Fruit fly (Drosophila melanogaster) whole organism, embryonic: ENCODE measurements around the gene Lztr1.

Experiments used
- ATbp ChIP-seq: fragments of 200-800 bp; sonication (Bioruptor generic); optimal IDR thresholded peaks from 2 replicates; lab custom pipeline; 2017; ENCODE audit warnings: missing biosample characterization, mild to moderate bottlenecking, missing genetic modification characterization, missing genetic modification reagents
- Bdp1 ChIP-seq: fragments of 200-800 bp; sonication (Bioruptor generic); optimal IDR thresholded peaks from 3 replicates; lab custom pipeline; 2016; ENCODE audit warnings: missing biosample characterization, missing genetic modification characterization
- CG10321 ChIP-seq: fragments of 200-800 bp; sonication (Bioruptor generic); IDR thresholded peaks from 2 replicates; pipeline ENCODE4 v1.3.6; 2022; ENCODE audit warnings: missing biosample characterization, missing genetic modification characterization
- CG10543 ChIP-seq: fragments of 200-800 bp; sonication (Bioruptor generic); optimal IDR thresholded peaks from 3 replicates; lab custom pipeline; 2017; ENCODE audit warnings: missing biosample characterization, mild to moderate bottlenecking, missing genetic modification characterization, moderate library complexity
- CG11504 ChIP-seq: fragments of 200-800 bp; sonication (Bioruptor generic); optimal IDR thresholded peaks from 3 replicates; lab custom pipeline; 2019; ENCODE audit warnings: missing biosample characterization, mild to moderate bottlenecking, missing genetic modification characterization, moderate library complexity
- CG11695 ChIP-seq: fragments of 200-800 bp; sonication (Bioruptor generic); IDR thresholded peaks from 3 replicates; pipeline ENCODE4 v1.3.6; 2022; ENCODE audit warnings: missing biosample characterization, missing genetic modification characterization
- CG11723 ChIP-seq: fragments of 200-800 bp; sonication (Bioruptor generic); optimal IDR thresholded peaks from 2 replicates; lab custom pipeline; 2017; ENCODE audit warnings: missing biosample characterization, mild to moderate bottlenecking, missing genetic modification characterization
- CG12155 ChIP-seq: fragments of 200-800 bp; sonication (Bioruptor generic); optimal IDR thresholded peaks from 3 replicates; lab custom pipeline; 2016; ENCODE audit warnings: missing biosample characterization, missing genetic modification characterization
- CG1647 ChIP-seq: fragments of 200-800 bp; sonication (Bioruptor generic); optimal IDR thresholded peaks from 3 replicates; lab custom pipeline; 2016; ENCODE audit warnings: missing biosample characterization, missing genetic modification characterization
- CG18619 ChIP-seq: fragments of 200-800 bp; sonication (Bioruptor generic); optimal IDR thresholded peaks from 3 replicates; lab custom pipeline; 2017; ENCODE audit warnings: missing biosample characterization, mild to moderate bottlenecking, missing genetic modification characterization
- CG31224 ChIP-seq: fragments of 200-800 bp; sonication (Bioruptor generic); IDR thresholded peaks from 2 replicates; pipeline ENCODE4 v1.3.6; 2022; ENCODE audit warnings: missing biosample characterization, missing genetic modification characterization
- CG32532 ChIP-seq: fragments of 200-800 bp; sonication (Bioruptor generic); IDR thresholded peaks from 2 replicates; pipeline ENCODE4 v1.3.6; 2022; ENCODE audit warnings: missing biosample characterization, missing genetic modification characterization
- CG32767 ChIP-seq: fragments of 200-800 bp; sonication (Bioruptor generic); IDR thresholded peaks from 2 replicates; pipeline ENCODE4 v1.3.6; 2022; ENCODE audit warnings: missing biosample characterization, missing genetic modification characterization
- CG32772 ChIP-seq: fragments of 200-800 bp; sonication (Bioruptor generic); IDR thresholded peaks from 2 replicates; pipeline ENCODE4 v1.3.6; 2022; ENCODE audit warnings: missing biosample characterization, missing genetic modification characterization
- CG3407 ChIP-seq: fragments of 200-800 bp; sonication (Bioruptor generic); optimal IDR thresholded peaks from 2 replicates; lab custom pipeline; 2018; ENCODE audit warnings: missing biosample characterization, mild to moderate bottlenecking, missing genetic modification characterization
- CG43689 ChIP-seq: fragments of 200-800 bp; sonication (Bioruptor generic); IDR thresholded peaks from 2 replicates; pipeline ENCODE4 v1.3.6; 2022; ENCODE audit warnings: missing biosample characterization, missing genetic modification characterization
- CG8924 ChIP-seq: fragments of 200-800 bp; optimal IDR thresholded peaks from 3 replicates; lab custom pipeline; 2019; ENCODE audit warnings: missing biosample characterization, mild to moderate bottlenecking, missing genetic modification characterization, moderate library complexity
- Dbx ChIP-seq: fragments of 200-800 bp; sonication (Bioruptor generic); IDR thresholded peaks from 3 replicates; pipeline ENCODE4 v1.3.6; 2022; ENCODE audit warnings: missing biosample characterization, missing genetic modification characterization
- Dip2 ChIP-seq: fragments of 200-800 bp; sonication (Bioruptor generic); IDR thresholded peaks from 2 replicates; pipeline ENCODE4 v1.3.6; 2022; ENCODE audit warnings: missing biosample characterization, missing genetic modification characterization
- Dip3 ChIP-seq: fragments of 200-800 bp; sonication (Bioruptor generic); optimal IDR thresholded peaks from 3 replicates; lab custom pipeline; 2016; ENCODE audit warnings: missing biosample characterization, missing genetic modification characterization
- Fer1 ChIP-seq: fragments of 200-800 bp; sonication (Bioruptor generic); optimal IDR thresholded peaks from 2 replicates; lab custom pipeline; 2017; ENCODE audit warnings: missing biosample characterization, mild to moderate bottlenecking, missing genetic modification characterization
- HLH3B ChIP-seq: fragments of 200-800 bp; sonication (Bioruptor generic); IDR thresholded peaks from 2 replicates; pipeline ENCODE4 v1.3.6; 2022; ENCODE audit warnings: missing biosample characterization, missing genetic modification characterization
- HLH54F ChIP-seq: fragments of 200-800 bp; sonication (Bioruptor generic); optimal IDR thresholded peaks from 3 replicates; lab custom pipeline; 2016; ENCODE audit warnings: missing biosample characterization, missing genetic modification characterization
- Max ChIP-seq: fragments of 200-800 bp; sonication (Bioruptor generic); optimal IDR thresholded peaks from 2 replicates; lab custom pipeline; 2016; ENCODE audit warnings: missing biosample characterization, mild to moderate bottlenecking, missing genetic modification characterization
- NfI ChIP-seq: fragments of 200-800 bp; sonication (Bioruptor generic); optimal IDR thresholded peaks from 3 replicates; lab custom pipeline; 2018; ENCODE audit warnings: missing biosample characterization, mild to moderate bottlenecking, missing genetic modification characterization, moderate library complexity
- Pdp1 ChIP-seq, 2 experiments: fragments of 200-800 bp; sonication (Bioruptor generic); optimal IDR thresholded peaks; 3 replicates each; lab custom pipeline; 2016; ENCODE audit warnings: missing biosample characterization in 2 of 2, missing genetic modification characterization in 2 of 2, mild to moderate bottlenecking in 1 of 2, moderate library complexity in 1 of 2
- Side ChIP-seq: fragments of 200-800 bp; sonication (Bioruptor generic); optimal IDR thresholded peaks from 2 replicates; lab custom pipeline; 2016; ENCODE audit warnings: missing biosample characterization, missing genetic modification characterization
- Sin3A ChIP-seq: fragments of >200 bp; optimal IDR thresholded peaks from 2 replicates; lab custom pipeline; 2018
- Spps ChIP-seq: fragments of 200-800 bp; sonication (Bioruptor generic); optimal IDR thresholded peaks from 2 replicates; lab custom pipeline; 2018; ENCODE audit warnings: missing biosample characterization, mild to moderate bottlenecking, missing genetic modification characterization
- bowl ChIP-seq: fragments of 200-800 bp; sonication (Bioruptor generic); IDR thresholded peaks from 2 replicates; pipeline ENCODE4 v1.3.6; 2022; ENCODE audit warnings: missing biosample characterization, missing genetic modification characterization
- cg ChIP-seq: fragments of 200-800 bp; sonication (Bioruptor generic); optimal IDR thresholded peaks from 3 replicates; lab custom pipeline; 2019; ENCODE audit warnings: missing biosample characterization, mild to moderate bottlenecking, missing genetic modification characterization, moderate library complexity
- cwo ChIP-seq: fragments of 200-800 bp; sonication (Bioruptor generic); optimal IDR thresholded peaks from 3 replicates; lab custom pipeline; 2017; ENCODE audit warnings: missing biosample characterization, missing genetic modification characterization, mild to moderate bottlenecking, moderate library complexity, missing genetic modification reagents
- dan ChIP-seq: fragments of 200-800 bp; sonication (Bioruptor generic); IDR thresholded peaks from 2 replicates; pipeline ENCODE4 v1.3.6; 2022; ENCODE audit warnings: missing biosample characterization, missing genetic modification characterization
- dmrt99B ChIP-seq: fragments of 200-800 bp; sonication (Bioruptor generic); optimal IDR thresholded peaks from 2 replicates; lab custom pipeline; 2018; ENCODE audit warnings: missing biosample characterization, mild to moderate bottlenecking, missing genetic modification characterization, moderate library complexity
- fd64A ChIP-seq: fragments of 200-800 bp; sonication (Bioruptor generic); optimal IDR thresholded peaks from 3 replicates; lab custom pipeline; 2018; ENCODE audit warnings: missing biosample characterization, mild to moderate bottlenecking, missing genetic modification characterization
- hbn ChIP-seq: fragments of 200-800 bp; sonication (Bioruptor generic); IDR thresholded peaks from 2 replicates; pipeline ENCODE4 v1.3.6; 2022; ENCODE audit warnings: missing biosample characterization, missing genetic modification characterization; ENCODE audit not compliant: partially characterized antibody
- hth ChIP-seq: fragments of >200 bp; optimal IDR thresholded peaks from 2 replicates; lab custom pipeline; 2017; ENCODE audit warnings: inconsistent platforms
- lab ChIP-seq: fragments of 200-800 bp; sonication (Bioruptor generic); optimal IDR thresholded peaks from 3 replicates; lab custom pipeline; 2017; ENCODE audit warnings: missing biosample characterization, missing genetic modification characterization, mild to moderate bottlenecking, moderate library complexity, missing genetic modification reagents
- mam ChIP-seq: fragments of 200-800 bp; sonication (Bioruptor generic); optimal IDR thresholded peaks from 3 replicates; lab custom pipeline; 2016; ENCODE audit warnings: missing biosample characterization, missing genetic modification characterization
- org-1 ChIP-seq: fragments of 200-800 bp; sonication (Bioruptor generic); optimal IDR thresholded peaks from 2 replicates; lab custom pipeline; 2017; ENCODE audit warnings: missing biosample characterization, missing genetic modification characterization
- otp ChIP-seq: fragments of 200-800 bp; sonication (Bioruptor generic); IDR thresholded peaks from 3 replicates; pipeline ENCODE4, ENCODE4 v1.3.6; 2022; ENCODE audit warnings: missing biosample characterization, missing genetic modification characterization
- sim ChIP-seq: fragments of 200-800 bp; sonication (Bioruptor generic); IDR thresholded peaks from 2 replicates; pipeline ENCODE4 v1.3.6; 2022; ENCODE audit warnings: missing biosample characterization, missing genetic modification characterization
- slp2 ChIP-seq: fragments of 200-800 bp; sonication (Bioruptor generic); optimal IDR thresholded peaks from 2 replicates; lab custom pipeline; 2016; ENCODE audit warnings: missing biosample characterization, missing genetic modification characterization
- sna ChIP-seq: fragments of 200-800 bp; sonication (Bioruptor generic); IDR thresholded peaks from 2 replicates; pipeline ENCODE4 v1.3.6; 2022; ENCODE audit warnings: missing biosample characterization, missing genetic modification characterization; ENCODE audit not compliant: partially characterized antibody
- stc ChIP-seq: fragments of 200-800 bp; sonication (Bioruptor generic); IDR thresholded peaks from 2 replicates; pipeline ENCODE4 v1.3.6; 2022; ENCODE audit warnings: missing biosample characterization, missing genetic modification characterization
- tna ChIP-seq: fragments of 200-800 bp; sonication (Bioruptor generic); IDR thresholded peaks from 2 replicates; pipeline ENCODE4 v1.3.6; 2022; ENCODE audit warnings: missing biosample characterization, missing genetic modification characterization; ENCODE audit not compliant: partially characterized antibody
- tup ChIP-seq: fragments of 200-800 bp; sonication (Bioruptor generic); optimal IDR thresholded peaks from 2 replicates; lab custom pipeline; 2016; ENCODE audit warnings: missing biosample characterization, mild to moderate bottlenecking, missing genetic modification characterization, moderate library complexity
- unpg ChIP-seq: fragments of 200-800 bp; sonication (Bioruptor generic); optimal IDR thresholded peaks from 3 replicates; lab custom pipeline; 2018; ENCODE audit warnings: missing biosample characterization, mild to moderate bottlenecking, missing genetic modification characterization, moderate library complexity
- vfl ChIP-seq: fragments of 200-800 bp; sonication (Bioruptor generic); optimal IDR thresholded peaks from 2 replicates; lab custom pipeline; 2016; ENCODE audit warnings: missing biosample characterization, missing genetic modification characterization
- wdn ChIP-seq: fragments of 200-800 bp; sonication (Bioruptor generic); IDR thresholded peaks from 2 replicates; pipeline ENCODE4 v1.3.6; 2022; ENCODE audit warnings: missing biosample characterization, missing genetic modification characterization
- wek ChIP-seq: fragments of 200-800 bp; sonication (Bioruptor generic); optimal IDR thresholded peaks from 3 replicates; lab custom pipeline; 2018; ENCODE audit warnings: missing biosample characterization, mild to moderate bottlenecking, missing genetic modification characterization, moderate library complexity
- zfh1 ChIP-seq: fragments of 200-800 bp; sonication (Bioruptor generic); IDR thresholded peaks from 3 replicates; pipeline ENCODE4 v1.3.6; 2022; ENCODE audit warnings: missing biosample characterization, missing genetic modification characterization

Gene Lztr1

dm6 chrX:966818-967217 is 39.4 kb upstream of the Lztr1 start (continued):
- no peak for TF ChIP-seq zfh1
- TF ChIP-seq CG32532 (GFP tag; lab: Robert Waterston, UW): peak; percentile 29; the same call in 1 of the 2 replicates
- TF ChIP-seq CG31224 (GFP tag; lab: Robert Waterston, UW): no peak
- TF ChIP-seq CG18619 (GFP tag; lab: Kevin White, UChicago): peak; percentile 4
- TF ChIP-seq Sin3A: no peak
- TF ChIP-seq cwo (GFP tag; lab: Kevin White, UChicago): peak; percentile 48
- no peak for TF ChIP-seq tup (GFP tag; lab: Kevin White, UChicago)
- peak; percentile 40; the same call in 1 of the 3 replicates for TF ChIP-seq Dbx (GFP tag; lab: Robert Waterston, UW)
- peak; percentile 59 for TF ChIP-seq HLH3B (GFP tag; lab: Robert Waterston, UW)
- TF ChIP-seq dmrt99B: peak; percentile 62
- TF ChIP-seq slp2 (GFP tag; lab: Kevin White, UChicago): no peak
- TF ChIP-seq Fer1 (GFP tag; lab: Kevin White, UChicago): peak; percentile 64
- peak; percentile 30 for TF ChIP-seq mam (GFP tag; lab: Kevin White, UChicago)
- no peak for TF ChIP-seq CG1647 (GFP tag; lab: Kevin White, UChicago)
- no peak for TF ChIP-seq hbn (GFP tag; lab: Robert Waterston, UW)
- TF ChIP-seq sna: no peak
- TF ChIP-seq CG8924 (tag; lab: Kevin White, UChicago): peak; percentile 37
- TF ChIP-seq tna (GFP tag; lab: Robert Waterston, UW): no peak
- TF ChIP-seq CG32772: peak; percentile 31; the same call in 1 of the 2 replicates
- no peak for TF ChIP-seq Spps (tag; lab: Kevin White, UChicago)
- TF ChIP-seq wek (GFP tag; lab: Kevin White, UChicago): no peak
- TF ChIP-seq dan: no peak
- TF ChIP-seq hth (lab: Kevin White, UChicago): no peak
- no peak for TF ChIP-seq HLH54F (GFP tag; lab: Kevin White, UChicago)
- TF ChIP-seq CG11723 (GFP tag; lab: Kevin White, UChicago): no peak
- no peak for TF ChIP-seq sim (GFP tag; lab: Robert Waterston, UW)
- no peak for TF ChIP-seq otp (GFP tag; lab: Robert Waterston, UW)
- TF ChIP-seq bowl (GFP tag; lab: Robert Waterston, UW): no peak
- TF ChIP-seq vfl (GFP tag; lab: Kevin White, UChicago): no peak
- peak; percentile 76 for TF ChIP-seq lab (GFP tag; lab: Kevin White, UChicago)
- no peak for TF ChIP-seq CG10543
- TF ChIP-seq org-1 (GFP tag; lab: Kevin White, UChicago): peak; percentile 36
- no peak for TF ChIP-seq Side (GFP tag; lab: Kevin White, UChicago)
- peak; percentile 18 for TF ChIP-seq Dip3 (GFP tag; lab: Kevin White, UChicago)
- no peak for TF ChIP-seq ATbp (GFP tag; lab: Kevin White, UChicago)
- TF ChIP-seq CG3407: no peak
- no peak for TF ChIP-seq CG43689 (GFP tag; lab: Robert Waterston, UW)
- TF ChIP-seq CG11504 (tag; lab: Kevin White, UChicago): peak; percentile 62
- no peak for TF ChIP-seq Max (GFP tag; lab: Kevin White, UChicago)
- no peak for TF ChIP-seq cg
- TF ChIP-seq CG12155 (GFP tag; lab: Kevin White, UChicago): no peak
- no peak for TF ChIP-seq stc (GFP tag; lab: Robert Waterston, UW)
- TF ChIP-seq CG10321: no peak
- TF ChIP-seq NfI (GFP tag; lab: Kevin White, UChicago): peak; percentile 26
- TF ChIP-seq unpg (GFP tag; lab: Kevin White, UChicago): peak; percentile 23
- no peak for TF ChIP-seq CG11695
- TF ChIP-seq wdn: no peak
- TF ChIP-seq Bdp1 (GFP tag; lab: Kevin White, UChicago): no peak
- no peak for TF ChIP-seq Dip2 (GFP tag; lab: Robert Waterston, UW)
- no peak for TF ChIP-seq fd64A
- TF ChIP-seq CG32767: no peak
- TF ChIP-seq Pdp1 (GFP tag; optimal IDR thresholded peaks at IDR 0.05; lab: Kevin White, UChicago): peak in 1 of 2 experiments; percentile 6
